Fruit fly (Drosophila melanogaster) whole organism, wandering third instar larva: ENCODE measurements around the gene Pex1.

Experiments
- N ChIP-seq: fragments of >200 bp; optimal IDR thresholded peaks from 2 replicates; lab custom pipeline; 2018; ENCODE audit warnings: missing biosample characterization, missing external identifiers, missing genetic modification characterization
- OdsH ChIP-seq: fragments of 200-800 bp; sonication (Bioruptor generic); optimal IDR thresholded peaks from 2 replicates; lab custom pipeline; 2016; ENCODE audit warnings: missing biosample characterization, mild to moderate bottlenecking, missing genetic modification characterization
- Sp1 ChIP-seq: fragments of 200-800 bp; sonication (Bioruptor generic); optimal IDR thresholded peaks from 3 replicates; lab custom pipeline; 2019; ENCODE audit warnings: missing biosample characterization, mild to moderate bottlenecking, missing genetic modification characterization, moderate library complexity
- Vsx2 ChIP-seq: fragments of 200-300, 225-300 bp; sonication (Bioruptor generic); optimal IDR thresholded peaks from 2 replicates; lab custom pipeline; 2018; ENCODE audit warnings: missing biosample characterization, missing genetic modification characterization; ENCODE audit not compliant: partially characterized antibody
- dsf ChIP-seq: sonication (Bioruptor generic); optimal IDR thresholded peaks from 2 replicates; lab custom pipeline; 2016; ENCODE audit warnings: missing biosample characterization, missing genetic modification characterization, borderline replicate concordance
- pan ChIP-seq: fragments of >200 bp; optimal IDR thresholded peaks from 2 replicates; lab custom pipeline; 2017

DNA sequence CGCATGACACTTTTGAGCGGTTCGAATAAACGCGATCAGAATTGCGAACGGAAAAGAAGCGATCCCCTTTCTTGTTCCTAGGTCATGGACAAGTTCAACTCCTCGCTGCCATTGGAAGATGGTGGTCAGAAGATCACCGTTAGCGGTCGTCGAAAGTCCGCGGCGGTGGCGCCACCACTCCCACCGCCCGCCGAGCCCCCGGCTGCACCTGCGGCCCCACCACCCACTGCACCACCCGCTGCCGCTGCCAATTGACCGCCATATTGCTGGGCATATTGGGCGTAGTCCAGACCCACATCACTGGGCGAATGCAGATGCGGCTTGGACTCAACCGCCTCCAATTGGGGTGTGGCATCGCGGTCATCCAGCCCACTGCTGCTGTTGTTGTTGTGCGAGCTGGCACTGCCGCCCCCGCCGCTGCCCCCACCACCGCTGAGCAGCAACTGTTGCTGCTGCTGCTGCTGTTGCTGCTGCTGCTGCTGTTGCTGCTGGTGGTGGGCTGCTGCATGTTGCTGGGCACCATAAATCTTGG is 41.3 kb downstream of the Pex1 start:
- no peak for TF ChIP-seq N (GFP tag; lab: Kevin White, UChicago)
- no peak for TF ChIP-seq dsf (GFP tag; lab: Kevin White, UChicago)
- TF ChIP-seq pan (lab: Kevin White, UChicago) = no peak
- TF ChIP-seq OdsH (GFP tag; lab: Kevin White, UChicago) = no peak
- no peak for TF ChIP-seq Vsx2 (GFP tag; lab: Kevin White, UChicago)
- TF ChIP-seq Sp1 = no peak
